Fruit fly (Drosophila melanogaster) whole organism, embryonic: Measurements from ENCODE around the gene CG12290.

Source experiments
- Atf-2 ChIP-seq: fragments of 200-800 bp; sonication (Bioruptor generic); optimal IDR thresholded peaks from 2 replicates; lab custom pipeline; 2016; ENCODE audit warnings: missing biosample characterization, missing genetic modification characterization
- BtbVII ChIP-seq: fragments of 200-800 bp; sonication (Bioruptor generic); optimal IDR thresholded peaks from 3 replicates; lab custom pipeline; 2017; ENCODE audit warnings: missing biosample characterization, mild to moderate bottlenecking, missing genetic modification characterization
- CG11723 ChIP-seq: fragments of 200-800 bp; sonication (Bioruptor generic); optimal IDR thresholded peaks from 2 replicates; lab custom pipeline; 2017; ENCODE audit warnings: missing biosample characterization, mild to moderate bottlenecking, missing genetic modification characterization
- CG14441 ChIP-seq: fragments of 200-800 bp; sonication (Bioruptor generic); IDR thresholded peaks from 2 replicates; pipeline ENCODE4 v1.3.6; 2022; ENCODE audit warnings: missing biosample characterization, missing genetic modification characterization
- CG15269 ChIP-seq: fragments of 200-800 bp; sonication (Bioruptor generic); optimal IDR thresholded peaks from 2 replicates; lab custom pipeline; 2018; ENCODE audit warnings: missing biosample characterization, mild to moderate bottlenecking, missing genetic modification characterization, moderate library complexity
- CG15514 ChIP-seq: fragments of 200-800 bp; sonication (Bioruptor generic); optimal IDR thresholded peaks from 3 replicates; lab custom pipeline; 2017; ENCODE audit warnings: missing biosample characterization, missing genetic modification characterization, mild to moderate bottlenecking, moderate library complexity, missing genetic modification reagents
- CG17359 ChIP-seq: fragments of 200-800 bp; sonication (Bioruptor generic); optimal IDR thresholded peaks from 3 replicates; lab custom pipeline; 2018; ENCODE audit warnings: missing biosample characterization, mild to moderate bottlenecking, missing genetic modification characterization, moderate library complexity
- CG18599 ChIP-seq: fragments of 200-800 bp; sonication (Bioruptor generic); optimal IDR thresholded peaks from 3 replicates; lab custom pipeline; 2017; ENCODE audit warnings: missing biosample characterization, missing genetic modification characterization, mild to moderate bottlenecking, moderate library complexity, missing genetic modification reagents
- CG2678 ChIP-seq: fragments of 200-800 bp; sonication (Bioruptor generic); optimal IDR thresholded peaks from 3 replicates; lab custom pipeline; 2019; ENCODE audit warnings: missing biosample characterization, mild to moderate bottlenecking, missing genetic modification characterization, moderate library complexity
- CG30431 ChIP-seq: fragments of 200-800 bp; sonication (Bioruptor generic); optimal IDR thresholded peaks from 2 replicates; lab custom pipeline; 2017; ENCODE audit warnings: missing biosample characterization, missing genetic modification characterization
- CG32532 ChIP-seq: fragments of 200-800 bp; sonication (Bioruptor generic); IDR thresholded peaks from 2 replicates; pipeline ENCODE4 v1.3.6; 2022; ENCODE audit warnings: missing biosample characterization, missing genetic modification characterization
- CG3281 ChIP-seq: fragments of 200-800 bp; sonication (Bioruptor generic); optimal IDR thresholded peaks from 3 replicates; lab custom pipeline; 2017; ENCODE audit warnings: missing biosample characterization, mild to moderate bottlenecking, missing genetic modification characterization
- CG34376 ChIP-seq: fragments of 200-800 bp; sonication (Bioruptor generic); optimal IDR thresholded peaks from 2 replicates; lab custom pipeline; 2018; ENCODE audit warnings: missing biosample characterization, mild to moderate bottlenecking, missing genetic modification characterization
- CG34422 ChIP-seq: fragments of 200-800 bp; sonication (Bioruptor generic); IDR thresholded peaks from 3 replicates; pipeline ENCODE4 v1.3.6; 2022; ENCODE audit warnings: missing biosample characterization, missing genetic modification characterization
- CG6791 ChIP-seq: fragments of 200-800 bp; sonication (Bioruptor generic); IDR thresholded peaks from 3 replicates; pipeline ENCODE4 v1.3.6; 2022; ENCODE audit warnings: missing biosample characterization, missing genetic modification characterization; ENCODE audit not compliant: partially characterized antibody
- CG7987 ChIP-seq: fragments of 200-800 bp; sonication (Bioruptor generic); optimal IDR thresholded peaks from 2 replicates; lab custom pipeline; 2018; ENCODE audit warnings: missing biosample characterization, mild to moderate bottlenecking, missing genetic modification characterization, moderate library complexity
- D19A ChIP-seq: fragments of 200-800 bp; optimal IDR thresholded peaks from 3 replicates; lab custom pipeline; 2019; ENCODE audit warnings: missing biosample characterization, mild to moderate bottlenecking, missing genetic modification characterization, moderate library complexity
- D19B ChIP-seq: fragments of 200-800 bp; sonication (Bioruptor generic); optimal IDR thresholded peaks from 2 replicates; lab custom pipeline; 2017; ENCODE audit warnings: missing biosample characterization, mild to moderate bottlenecking, missing genetic modification characterization
- E2f1 ChIP-seq: fragments of 200-800 bp; sonication (Bioruptor generic); IDR thresholded peaks from 2 replicates; pipeline ENCODE4 v1.3.6; 2022; ENCODE audit warnings: missing biosample characterization, missing genetic modification characterization
- Max ChIP-seq: fragments of 200-800 bp; sonication (Bioruptor generic); optimal IDR thresholded peaks from 2 replicates; lab custom pipeline; 2016; ENCODE audit warnings: missing biosample characterization, mild to moderate bottlenecking, missing genetic modification characterization
- Med ChIP-seq: fragments of 200-800 bp; sonication (Bioruptor generic); peaks from one replicate; lab custom pipeline; 2016; ENCODE audit warnings: missing biosample characterization, missing genetic modification characterization, mild to moderate bottlenecking, inconsistent platforms, moderate library complexity
- Meics ChIP-seq: fragments of 200-800 bp; sonication (Bioruptor generic); optimal IDR thresholded peaks from 2 replicates; lab custom pipeline; 2017; ENCODE audit warnings: missing biosample characterization, mild to moderate bottlenecking, missing genetic modification characterization
- Mrtf ChIP-seq: fragments of 200-800 bp; sonication (Bioruptor generic); IDR thresholded peaks from 3 replicates; pipeline ENCODE4 v1.3.6; 2022; ENCODE audit warnings: missing biosample characterization, missing genetic modification characterization
- NC2β ChIP-seq: fragments of 200-800 bp; sonication (Bioruptor generic); optimal IDR thresholded peaks from 2 replicates; lab custom pipeline; 2016; ENCODE audit warnings: missing biosample characterization, missing genetic modification characterization
- NK7.1 ChIP-seq: fragments of 200-800 bp; sonication (Bioruptor generic); optimal IDR thresholded peaks from 3 replicates; lab custom pipeline; 2016; ENCODE audit warnings: missing biosample characterization, missing genetic modification characterization
- Nf-YC ChIP-seq: fragments of 200-800 bp; optimal IDR thresholded peaks from 3 replicates; lab custom pipeline; 2019; ENCODE audit warnings: missing biosample characterization, mild to moderate bottlenecking, missing genetic modification characterization, moderate library complexity
- Pdp1 ChIP-seq, 2 experiments: fragments of 200-800 bp; sonication (Bioruptor generic); optimal IDR thresholded peaks; 3 replicates each; lab custom pipeline; 2016; ENCODE audit warnings: missing biosample characterization in 2 of 2, missing genetic modification characterization in 2 of 2, mild to moderate bottlenecking in 1 of 2, moderate library complexity in 1 of 2
- Rfx ChIP-seq: fragments of 200-800 bp; sonication (Bioruptor generic); IDR thresholded peaks from 2 replicates; pipeline ENCODE4 v1.3.6; 2022; ENCODE audit warnings: missing biosample characterization, missing genetic modification characterization
- Stat92E ChIP-seq, 3 experiments: fragments of >200 bp in 2 of 3; fragments of 200-800 bp in 1 of 3; sonication (Bioruptor generic) in 1 of 3; optimal IDR thresholded peaks; 2 replicates each; lab custom pipeline; 2017 to 2019; ENCODE audit warnings: missing biosample characterization in 3 of 3, missing genetic modification characterization in 3 of 3, mild to moderate bottlenecking in 1 of 3, moderate library complexity in 1 of 3
- Trl ChIP-seq, 3 experiments: fragments of >200 bp in 2 of 3; fragments of 200-800 bp in 1 of 3; sonication (Bioruptor generic) in 1 of 3; optimal IDR thresholded peaks; 2 replicates in 1 of 3; 3 replicates in 2 of 3; lab custom pipeline; 2016 to 2017; ENCODE audit warnings: missing biosample characterization in 1 of 3, missing genetic modification characterization in 1 of 3
- Xrp1 ChIP-seq: fragments of 200-800 bp; sonication (Bioruptor generic); IDR thresholded peaks from 2 replicates; pipeline ENCODE4 v1.3.6; 2022; ENCODE audit warnings: missing biosample characterization, missing genetic modification characterization
- chinmo ChIP-seq: fragments of 200-800 bp; sonication (Bioruptor generic); IDR thresholded peaks from 4 replicates; pipeline ENCODE4 v1.3.6; 2022; ENCODE audit warnings: missing biosample characterization, missing genetic modification characterization; ENCODE audit not compliant: partially characterized antibody
- crp ChIP-seq, 2 experiments: fragments of 200-800 bp; sonication (Bioruptor generic); optimal IDR thresholded peaks; 2 replicates in 1 of 2; 3 replicates in 1 of 2; lab custom pipeline; 2017; ENCODE audit warnings: missing biosample characterization in 2 of 2, missing genetic modification characterization in 2 of 2, mild to moderate bottlenecking in 1 of 2, moderate library complexity in 1 of 2
- cwo ChIP-seq: fragments of 200-800 bp; sonication (Bioruptor generic); optimal IDR thresholded peaks from 3 replicates; lab custom pipeline; 2017; ENCODE audit warnings: missing biosample characterization, missing genetic modification characterization, mild to moderate bottlenecking, moderate library complexity, missing genetic modification reagents
- dm ChIP-seq: fragments of 200-800 bp; sonication (Bioruptor generic); optimal IDR thresholded peaks from 3 replicates; lab custom pipeline; 2016; ENCODE audit warnings: missing biosample characterization, missing genetic modification characterization
- dpn ChIP-seq, 2 experiments: fragments of 200-800 bp; sonication (Bioruptor generic); optimal IDR thresholded peaks; 3 replicates each; lab custom pipeline; 2016; ENCODE audit warnings: missing biosample characterization in 2 of 2, missing genetic modification characterization in 2 of 2
- dysf ChIP-seq: fragments of 200-800 bp; sonication (Bioruptor generic); IDR thresholded peaks from 3 replicates; pipeline ENCODE4 v1.3.6; 2022; ENCODE audit warnings: missing biosample characterization, missing genetic modification characterization
- eve ChIP-seq, 2 experiments: fragments of >200 bp; optimal IDR thresholded peaks; 2 replicates each; lab custom pipeline; 2017; ENCODE audit warnings: missing biosample characterization in 2 of 2, missing genetic modification characterization in 2 of 2
- ewg ChIP-seq: fragments of 200-800 bp; sonication (Bioruptor generic); optimal IDR thresholded peaks from 3 replicates; lab custom pipeline; 2017; ENCODE audit warnings: mild to moderate bottlenecking, missing biosample characterization, missing genetic modification reagents, missing genetic modification characterization
- gem ChIP-seq: fragments of 200-800 bp; sonication (Bioruptor generic); optimal IDR thresholded peaks from 2 replicates; lab custom pipeline; 2019; ENCODE audit warnings: missing biosample characterization, mild to moderate bottlenecking, missing genetic modification characterization, moderate library complexity
- grn ChIP-seq: fragments of 200-800 bp; sonication (Bioruptor generic); optimal IDR thresholded peaks from 3 replicates; lab custom pipeline; 2017; ENCODE audit warnings: missing biosample characterization, missing genetic modification characterization
- lab ChIP-seq: fragments of 200-800 bp; sonication (Bioruptor generic); optimal IDR thresholded peaks from 3 replicates; lab custom pipeline; 2017; ENCODE audit warnings: missing biosample characterization, missing genetic modification characterization, mild to moderate bottlenecking, moderate library complexity, missing genetic modification reagents
- phol ChIP-seq: fragments of 200-800 bp; sonication (Bioruptor generic); optimal IDR thresholded peaks from 3 replicates; lab custom pipeline; 2018; ENCODE audit warnings: missing biosample characterization, mild to moderate bottlenecking, missing genetic modification characterization, moderate library complexity
- pzg ChIP-seq: fragments of 200-800 bp; sonication (Bioruptor generic); optimal IDR thresholded peaks from 3 replicates; lab custom pipeline; 2018; ENCODE audit warnings: missing biosample characterization, mild to moderate bottlenecking, missing genetic modification characterization, moderate library complexity
- sqz ChIP-seq: fragments of 200-800 bp; sonication (Bioruptor generic); optimal IDR thresholded peaks from 3 replicates; lab custom pipeline; 2018; ENCODE audit warnings: missing biosample characterization, mild to moderate bottlenecking, missing genetic modification characterization
- tx ChIP-seq: fragments of 200-800 bp; sonication (Bioruptor generic); optimal IDR thresholded peaks from 2 replicates; lab custom pipeline; 2016; ENCODE audit warnings: missing biosample characterization, missing genetic modification characterization
- vvl ChIP-seq: fragments of 200-800 bp; sonication (Bioruptor generic); IDR thresholded peaks from 2 replicates; pipeline ENCODE4 v1.3.6; 2022; ENCODE audit warnings: missing biosample characterization, missing genetic modification characterization
- zen2 ChIP-seq: fragments of 200-800 bp; sonication (Bioruptor generic); IDR thresholded peaks from 3 replicates; pipeline ENCODE4 v1.3.6; 2022; ENCODE audit warnings: missing biosample characterization, missing genetic modification characterization; ENCODE audit not compliant: partially characterized antibody

CG12290 gene

DNA sequence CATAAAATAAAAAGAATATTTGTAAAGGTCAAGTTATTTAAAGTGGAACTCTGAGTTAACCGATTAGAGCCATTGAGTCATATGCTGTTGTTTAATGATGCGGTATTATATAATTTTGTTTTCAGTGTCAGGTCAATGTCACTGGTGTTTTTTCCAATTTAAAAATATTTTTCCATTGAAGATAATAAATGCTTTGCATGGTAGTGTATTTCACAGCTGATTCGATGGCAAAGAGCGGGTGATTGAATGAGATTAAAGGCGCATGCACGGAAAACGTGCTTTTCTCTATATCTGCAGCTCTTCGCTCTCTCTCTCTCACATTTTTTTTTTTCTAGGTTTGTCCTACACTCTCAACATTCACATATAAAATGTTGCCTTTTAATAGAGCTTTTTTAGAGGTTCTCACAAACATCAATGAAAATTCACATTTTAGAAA, 28.4 kb downstream of the CG12290 start:
- TF ChIP-seq Med (GFP tag; lab: Kevin White, UChicago) (peak; percentile 32), Pdp1 (GFP tag; optimal IDR thresholded peaks at IDR 0.05; lab: Kevin White, UChicago) (peak in 1 of 2 experiments; percentile 90), Xrp1 (GFP tag; lab: Robert Waterston, UW) (no peak), CG17359 (tag; lab: Kevin White, UChicago) (peak; percentile 26), CG3281 (GFP tag; lab: Kevin White, UChicago) (peak; percentile 6), CG14441 (0 out of 2 replicates have a peak, but pooled peaks have one; percentile 13), CG6791 (GFP tag; lab: Robert Waterston, UW) (no peak), CG15514 (peak; percentile 23), sqz (peak; percentile 80), crp (GFP tag; optimal IDR thresholded peaks at IDR 0.05; lab: Kevin White, UChicago) (peak in 1 of 2 experiments; percentile 59), Mrtf (no peak), ewg (peak; percentile 37), pzg (GFP tag; lab: Kevin White, UChicago) (no peak), BtbVII (peak; percentile 11), CG34376 (GFP tag; lab: Kevin White, UChicago) (peak; percentile 45), CG18599 (GFP tag; lab: Kevin White, UChicago) (peak; percentile 45), D19B (GFP tag; lab: Kevin White, UChicago) (no peak), CG2678 (tag; lab: Kevin White, UChicago) (peak; percentile 22), CG30431 (no peak), dysf (GFP tag; lab: Robert Waterston, UW) (0 out of 3 replicates have a peak, but pooled peaks have one; percentile 19), gem (peak; percentile 29), grn (peak; percentile 26), CG32532 (peak; percentile 8; the same call in 1 of the 2 replicates), Stat92E (GFP tag; optimal IDR thresholded peaks at IDR 0.05; lab: Kevin White, UChicago) (no peak), dpn (GFP tag; optimal IDR thresholded peaks at IDR 0.05; lab: Kevin White, UChicago) (no peak), cwo (GFP tag; lab: Kevin White, UChicago) (peak; percentile 57), zen2 (GFP tag; lab: Robert Waterston, UW) (no peak), lab (peak; percentile 27), vvl (GFP tag; lab: Robert Waterston, UW) (peak; percentile 34), CG11723 (GFP tag; lab: Kevin White, UChicago) (no peak), NK7.1 (GFP tag; lab: Kevin White, UChicago) (no peak), Atf-2 (GFP tag; lab: Kevin White, UChicago) (no peak), E2f1 (GFP tag; lab: Robert Waterston, UW) (0 out of 2 replicates have a peak, but pooled peaks have one; percentile 15), dm (GFP tag; lab: Kevin White, UChicago) (no peak), tx (GFP tag; lab: Kevin White, UChicago) (no peak), Meics (GFP tag; lab: Kevin White, UChicago) (peak; percentile 0), Rfx (GFP tag; lab: Robert Waterston, UW) (peak; percentile 27; the same call in 1 of the 2 replicates), eve (GFP tag; optimal IDR thresholded peaks at IDR 0.05; lab: Kevin White, UChicago) (peak in 1 of 2 experiments; percentile 64), CG15269 (peak; percentile 12), CG34422 (GFP tag; lab: Robert Waterston, UW) (0 out of 3 replicates have a peak, but pooled peaks have one; percentile 14), CG7987 (peak; percentile 87), chinmo (GFP tag; lab: Robert Waterston, UW) (peak; percentile 49; the same call in 1 of the 4 replicates), D19A (tag; lab: Kevin White, UChicago) (peak; percentile 35), Trl (optimal IDR thresholded peaks at IDR 0.05; lab: Kevin White, UChicago) (peak; percentile 73 to 87), Trl (GFP tag; optimal IDR thresholded peaks at IDR 0.05; lab: Kevin White, UChicago) (no peak), Max (GFP tag; lab: Kevin White, UChicago) (no peak), NC2β (GFP tag; lab: Kevin White, UChicago) (no peak), phol (tag; lab: Kevin White, UChicago) (no peak), Nf-YC (tag; lab: Kevin White, UChicago) (peak; percentile 5)
